Worm (Caenorhabditis elegans) whole organism, late embryonic: Measurements from ENCODE around the gene E02C12.12.

ENCODE experiments used
- F13H6.1 ChIP-seq: sonication (generic microtip); optimal IDR thresholded peaks from 2 replicates; lab custom pipeline; 2016; ENCODE audit warnings: missing genetic modification characterization, missing compliant biosample characterization
- T23F11.4 ChIP-seq: fragments of 200-800 bp; sonication (Bioruptor generic); optimal IDR thresholded peaks from 2 replicates; lab custom pipeline; 2018; ENCODE audit warnings: mild to moderate bottlenecking, missing genetic modification characterization, missing compliant biosample characterization
- Y22D7AL.16 ChIP-seq: sonication (generic microtip); optimal IDR thresholded peaks from 2 replicates; lab custom pipeline; 2016; ENCODE audit warnings: missing genetic modification characterization, missing compliant biosample characterization
- ceh-14 ChIP-seq: sonication (generic microtip); optimal IDR thresholded peaks from 2 replicates; lab custom pipeline; 2016; ENCODE audit warnings: missing genotype, missing genetic modification characterization, missing compliant biosample characterization
- ceh-18 ChIP-seq: sonication (generic microtip); optimal IDR thresholded peaks from 2 replicates; lab custom pipeline; 2016; ENCODE audit warnings: missing genetic modification characterization, missing compliant biosample characterization
- ceh-19 ChIP-seq: fragments of 200-800 bp; sonication (Bioruptor generic); optimal IDR thresholded peaks from 2 replicates; lab custom pipeline; 2018; ENCODE audit warnings: mild to moderate bottlenecking, missing genetic modification characterization, missing compliant biosample characterization
- ceh-2 ChIP-seq: sonication (generic microtip); optimal IDR thresholded peaks from 2 replicates; lab custom pipeline; 2016; ENCODE audit warnings: missing genotype, missing genetic modification characterization, missing compliant biosample characterization
- ceh-22 ChIP-seq: sonication (generic microtip); optimal IDR thresholded peaks from 2 replicates; lab custom pipeline; 2017; ENCODE audit warnings: missing biosample characterization, missing genetic modification characterization
- ceh-31 ChIP-seq: sonication (generic microtip); optimal IDR thresholded peaks from 2 replicates; lab custom pipeline; 2016; ENCODE audit warnings: missing genetic modification characterization, missing compliant biosample characterization
- ceh-45 ChIP-seq: fragments of 200-800 bp; sonication (Bioruptor generic); IDR thresholded peaks from 2 replicates; pipeline ENCODE4 v1.3.6; 2022; ENCODE audit warnings: missing genetic modification reagents, missing genetic modification characterization, missing compliant biosample characterization
- ceh-48 ChIP-seq: sonication (generic microtip); optimal IDR thresholded peaks from 2 replicates; lab custom pipeline; 2016; ENCODE audit warnings: missing genetic modification characterization, inconsistent platforms, missing compliant biosample characterization
- ceh-6 ChIP-seq: fragments of 200-800 bp; sonication (Bioruptor generic); optimal IDR thresholded peaks from 2 replicates; lab custom pipeline; 2018; ENCODE audit warnings: mild to moderate bottlenecking, missing genetic modification characterization, missing compliant biosample characterization
- che-1 ChIP-seq: sonication (generic microtip); optimal IDR thresholded peaks from 2 replicates; lab custom pipeline; 2016; ENCODE audit warnings: mild to moderate bottlenecking, missing genetic modification characterization, missing compliant biosample characterization
- dve-1 ChIP-seq: sonication (generic microtip); optimal IDR thresholded peaks from 2 replicates; lab custom pipeline; 2017; ENCODE audit warnings: antibody characterized with exemption, mild to moderate bottlenecking, missing genetic modification characterization, missing compliant biosample characterization
- elt-2 ChIP-seq: sonication (generic microtip); optimal IDR thresholded peaks from 2 replicates; lab custom pipeline; 2016; ENCODE audit warnings: missing genetic modification reagents, missing genetic modification characterization, missing compliant biosample characterization
- ets-4 ChIP-seq: sonication (generic microtip); optimal IDR thresholded peaks from 2 replicates; lab custom pipeline; 2016; ENCODE audit warnings: missing genetic modification characterization, missing compliant biosample characterization
- eyg-1 ChIP-seq: sonication (generic microtip); optimal IDR thresholded peaks from 2 replicates; lab custom pipeline; 2016; ENCODE audit warnings: missing genotype, missing genetic modification characterization, missing compliant biosample characterization
- fkh-6 ChIP-seq: sonication (generic microtip); optimal IDR thresholded peaks from 2 replicates; lab custom pipeline; 2016; ENCODE audit warnings: missing genetic modification characterization, missing compliant biosample characterization
- gmeb-2 ChIP-seq: sonication (generic microtip); optimal IDR thresholded peaks from 2 replicates; lab custom pipeline; 2016; ENCODE audit warnings: missing genetic modification characterization, inconsistent platforms, missing compliant biosample characterization
- hlh-13 ChIP-seq: fragments of 200-800 bp; sonication (Bioruptor generic); optimal IDR thresholded peaks from 2 replicates; lab custom pipeline; 2018; ENCODE audit warnings: mild to moderate bottlenecking, missing genetic modification characterization, missing compliant biosample characterization
- hlh-15 ChIP-seq: sonication (generic microtip); optimal IDR thresholded peaks from 2 replicates; lab custom pipeline; 2016; ENCODE audit warnings: missing genetic modification characterization, missing compliant biosample characterization
- hlh-8 ChIP-seq: sonication (generic microtip); optimal IDR thresholded peaks from 2 replicates; lab custom pipeline; 2016; ENCODE audit warnings: missing genotype, missing genetic modification characterization, missing compliant biosample characterization
- lin-11 ChIP-seq: fragments of 200-800 bp; sonication (Bioruptor generic); optimal IDR thresholded peaks from 2 replicates; lab custom pipeline; 2018; ENCODE audit warnings: mild to moderate bottlenecking, missing genetic modification characterization, missing compliant biosample characterization
- nhr-11 ChIP-seq: fragments of 150-350 bp; optimal IDR thresholded peaks from 2 replicates; lab custom pipeline; 2014; ENCODE audit warnings: missing biosample characterization, missing genetic modification characterization
- nhr-232 ChIP-seq: sonication (generic microtip); optimal IDR thresholded peaks from 2 replicates; lab custom pipeline; 2016; ENCODE audit warnings: missing genetic modification characterization, missing compliant biosample characterization
- npax-4 ChIP-seq: sonication (generic microtip); optimal IDR thresholded peaks from 2 replicates; lab custom pipeline; 2016; ENCODE audit warnings: missing genetic modification characterization, missing compliant biosample characterization
- odd-2 ChIP-seq: sonication (generic microtip); optimal IDR thresholded peaks from 2 replicates; lab custom pipeline; 2017; ENCODE audit warnings: antibody characterized with exemption, mild to moderate bottlenecking, missing genetic modification characterization, missing compliant biosample characterization
- pha-2 ChIP-seq: sonication (generic microtip); optimal IDR thresholded peaks from 2 replicates; lab custom pipeline; 2017; ENCODE audit warnings: mild to moderate bottlenecking, missing genetic modification characterization, missing compliant biosample characterization
- pha-4 ChIP-seq: fragments of 150-350 bp; optimal IDR thresholded peaks from 2 replicates; lab custom pipeline; 2018; ENCODE audit warnings: missing biosample characterization, missing genetic modification reagents, missing genetic modification characterization
- pros-1 ChIP-seq: fragments of 150-350 bp; optimal IDR thresholded peaks from 2 replicates; lab custom pipeline; 2014; ENCODE audit warnings: missing biosample characterization, missing genetic modification reagents, missing genetic modification characterization
- rnt-1 ChIP-seq: sonication (generic microtip); optimal IDR thresholded peaks from 2 replicates; lab custom pipeline; 2016; ENCODE audit warnings: missing genetic modification characterization, missing compliant biosample characterization
- sdc-2 ChIP-seq: sonication (generic microtip); optimal IDR thresholded peaks from 2 replicates; lab custom pipeline; 2016; ENCODE audit warnings: missing genotype, missing genetic modification characterization, missing compliant biosample characterization
- syd-9 ChIP-seq: sonication (generic microtip); optimal IDR thresholded peaks from 2 replicates; lab custom pipeline; 2016; ENCODE audit warnings: mild to moderate bottlenecking, missing genetic modification characterization, moderate library complexity, missing compliant biosample characterization
- tbx-2 ChIP-seq: sonication (generic microtip); optimal IDR thresholded peaks from 2 replicates; lab custom pipeline; 2016; ENCODE audit warnings: missing genetic modification characterization, missing compliant biosample characterization
- ttx-3 ChIP-seq: sonication (generic microtip); optimal IDR thresholded peaks from 2 replicates; lab custom pipeline; 2016; ENCODE audit warnings: missing genetic modification reagents, missing genetic modification characterization, missing compliant biosample characterization
- unc-3 ChIP-seq, 2 experiments: fragments of 200-800 bp in 1 of 2; sonication (Bioruptor generic) in 1 of 2; sonication (generic microtip) in 1 of 2; conservative IDR thresholded peaks in 1 of 2; optimal IDR thresholded peaks in 1 of 2; 2 replicates each; pipeline versions ENCODE4 v1.3.6 to Lab custom; 2016 to 2022; ENCODE audit warnings: missing compliant biosample characterization in 2 of 2, missing genetic modification characterization in 2 of 2, missing genetic modification reagents in 1 of 2
- unc-86 ChIP-seq: sonication (generic microtip); optimal IDR thresholded peaks from 2 replicates; lab custom pipeline; 2016; ENCODE audit warnings: missing genetic modification characterization, missing compliant biosample characterization
- zip-5 ChIP-seq: sonication (generic microtip); optimal IDR thresholded peaks from 2 replicates; lab custom pipeline; 2016; ENCODE audit warnings: missing genetic modification characterization, missing compliant biosample characterization

Gene E02C12.12

DNA sequence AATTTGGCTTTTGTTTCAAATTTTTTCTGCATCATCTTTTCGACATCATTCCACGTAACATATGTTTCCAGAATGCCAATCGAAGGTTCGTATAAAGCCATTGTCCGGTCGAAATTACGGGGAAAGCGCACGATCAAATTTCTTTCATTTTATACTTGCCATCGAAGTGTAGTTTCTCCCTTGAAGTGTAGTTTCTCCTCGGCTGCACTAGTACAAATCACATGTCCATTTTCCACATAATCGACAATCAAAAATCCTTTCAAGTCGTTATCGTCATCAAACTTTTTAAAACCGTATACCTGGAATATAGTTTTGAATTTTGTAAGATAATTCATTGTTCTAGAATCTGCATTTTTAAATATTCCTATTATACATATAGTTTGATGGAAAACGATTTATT is 6.7 kb downstream of the E02C12.12 start, which contains the start of gene E02C12.9:
TSS of gene E02C12.9 (minus strand) at position 101 of the 400 bp plus-strand sequence.
- TF ChIP-seq ceh-19 (no peak), ceh-2 (tag; lab: Kevin White, UChicago) (no peak), tbx-2 (tag; lab: Kevin White, UChicago) (no peak), fkh-6 (tag; lab: Kevin White, UChicago) (no peak), gmeb-2 (no peak), ets-4 (tag; lab: Kevin White, UChicago) (no peak), T23F11.4 (GFP tag; lab: Kevin White, UChicago) (no peak), F13H6.1 (tag; lab: Kevin White, UChicago) (no peak), unc-3 (GFP tag; conservative IDR thresholded peaks at IDR 0.05; lab: Robert Waterston, UW) (no peak), unc-3 (tag; optimal IDR thresholded peaks at IDR 0.05; lab: Kevin White, UChicago) (no peak), odd-2 (tag; lab: Kevin White, UChicago) (no peak), pha-2 (no peak), rnt-1 (no peak), sdc-2 (tag; lab: Kevin White, UChicago) (no peak), nhr-232 (tag; lab: Kevin White, UChicago) (no peak), pros-1 (tag; lab: Kevin White, UChicago) (no peak)

DNA sequence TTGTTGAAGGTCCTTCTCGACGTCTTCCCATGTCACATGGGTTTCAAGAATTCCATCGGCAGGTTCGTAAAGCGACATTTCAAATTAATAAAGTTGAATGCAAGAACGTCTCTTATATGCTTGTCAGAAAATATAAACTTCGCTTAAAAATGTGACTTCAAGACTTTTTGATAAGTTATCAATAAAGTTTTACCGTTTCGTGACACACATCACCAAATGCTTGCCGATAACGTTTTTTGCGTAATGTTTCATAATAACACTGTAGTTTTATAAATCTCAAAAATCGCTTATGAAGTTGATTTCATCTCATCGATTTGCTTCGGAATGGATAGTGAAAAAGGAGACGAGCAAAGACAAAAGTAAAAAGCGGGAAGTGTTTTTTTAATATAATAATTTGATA is 8.6 kb downstream of the E02C12.12 start, which contains the start of gene E02C12.8:
TSS of gene E02C12.8 (minus strand) at position 141 of the 400 bp plus-strand sequence.
- TF ChIP-seq elt-2 (tag; lab: Kevin White, UChicago) (peak; percentile 35), gmeb-2 (no peak)

DNA sequence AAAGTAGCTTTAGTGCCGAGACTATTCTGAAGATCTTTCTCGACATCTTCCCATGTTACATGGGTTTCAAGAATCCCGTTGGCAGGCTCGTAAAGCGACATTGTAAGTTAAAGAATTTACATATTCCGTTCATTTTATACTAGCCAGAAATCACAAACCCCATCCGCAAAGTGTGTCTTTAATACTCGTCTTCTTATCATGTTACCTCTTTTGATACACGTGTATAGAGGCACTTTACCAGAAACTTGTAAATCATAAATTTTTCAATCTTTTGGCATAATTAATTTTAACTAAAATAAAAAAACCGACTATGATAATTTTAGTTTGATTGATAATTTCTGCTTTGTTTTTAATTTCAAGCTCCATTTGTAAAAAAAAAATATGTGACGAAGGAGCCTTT is 11.1 kb downstream of the E02C12.12 start, which contains the start of gene E02C12.6:
TSS of gene E02C12.6 (minus strand) at position 101 of the 400 bp plus-strand sequence.
- no peak for TF ChIP-seq dve-1
- TF ChIP-seq unc-3 (GFP tag; conservative IDR thresholded peaks at IDR 0.05; lab: Robert Waterston, UW): no peak
- no peak for TF ChIP-seq unc-3 (tag; optimal IDR thresholded peaks at IDR 0.05; lab: Kevin White, UChicago)
- TF ChIP-seq hlh-15: no peak
- TF ChIP-seq Y22D7AL.16 (tag; lab: Kevin White, UChicago): no peak
- TF ChIP-seq che-1 (tag; lab: Kevin White, UChicago): no peak
- TF ChIP-seq ceh-6 (GFP tag; lab: Kevin White, UChicago): no peak
- no peak for TF ChIP-seq ceh-45 (GFP tag; lab: Robert Waterston, UW)
- no peak for TF ChIP-seq ceh-18
- TF ChIP-seq ceh-19: no peak
- no peak for TF ChIP-seq ttx-3 (tag; lab: Kevin White, UChicago)
- no peak for TF ChIP-seq zip-5 (tag; lab: Kevin White, UChicago)
- TF ChIP-seq, all 69 proteins: peak for 0

DNA sequence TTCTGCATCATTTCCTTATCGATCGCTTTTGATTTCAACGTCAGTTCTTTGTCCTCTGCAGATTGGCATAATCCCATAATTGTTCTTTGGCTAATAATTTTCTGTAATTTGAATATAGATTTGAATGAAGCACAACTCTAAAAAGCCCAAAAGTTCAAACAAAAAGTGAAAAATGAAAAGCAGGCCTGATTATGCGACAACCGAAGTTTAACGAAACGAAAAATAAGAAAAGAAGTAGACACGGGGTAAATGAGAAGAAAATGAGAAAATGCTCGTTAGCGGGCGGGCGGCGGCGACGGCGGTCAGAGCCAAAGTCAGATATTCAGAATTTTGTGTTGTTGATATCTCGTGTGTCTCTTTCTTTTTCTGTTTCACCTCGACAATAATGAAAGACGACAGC is 22.4 kb downstream of the E02C12.12 start, which contains the start of gene gpa-3:
TSS of gene gpa-3 (minus strand) at position 101 of the 400 bp plus-strand sequence.
- TF ChIP-seq hlh-8 (no peak), unc-86 (tag; lab: Kevin White, UChicago) (no peak)

DNA sequence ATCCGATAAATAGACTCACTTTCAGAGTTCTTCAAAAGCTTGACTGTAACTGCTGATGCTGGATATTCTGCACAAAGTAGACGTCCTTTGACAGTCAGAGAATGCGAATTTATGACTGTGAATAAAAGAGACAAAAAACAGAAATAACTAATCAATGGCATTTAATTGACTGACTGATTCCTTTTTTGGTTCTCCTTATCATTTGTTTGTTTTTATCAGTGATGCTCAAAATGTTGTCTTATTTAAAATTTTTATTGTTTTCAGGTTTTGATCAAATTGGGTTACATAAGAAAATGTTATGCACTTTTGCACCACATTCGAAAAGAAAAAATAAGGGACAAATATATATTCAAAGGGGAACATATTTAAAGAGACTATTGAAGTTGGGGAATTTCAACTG is 25.8 kb downstream of the E02C12.12 start, which contains the start of gene ttr-49:
TSS of gene ttr-49 (minus strand) at position 171 of the 400 bp plus-strand sequence.
- TF ChIP-seq nhr-11 (tag; lab: Kevin White, UChicago) (no peak), gmeb-2 (no peak), hlh-13 (GFP tag; lab: Kevin White, UChicago) (no peak), syd-9 (tag; lab: Kevin White, UChicago) (no peak), ceh-48 (tag; lab: Kevin White, UChicago) (no peak), ceh-14 (tag; lab: Kevin White, UChicago) (no peak), lin-11 (tag; lab: Kevin White, UChicago) (no peak), npax-4 (no peak), ceh-22 (tag; lab: Kevin White, UChicago) (no peak), pha-4 (tag; lab: Kevin White, UChicago) (no peak), eyg-1 (tag; lab: Kevin White, UChicago) (no peak), ceh-31 (no peak), ceh-19 (no peak)
